Worm (Caenorhabditis elegans): Measurements from ENCODE around the gene srsx-32.

ce11 chrV:7022981-7023380 lies 5.8 kb downstream of the srsx-32 start:
- TF ChIP-seq aptf-3 (GFP tag; IDR thresholded peaks at IDR 0.05) = no peak
- TF ChIP-seq hlh-12 (tag; optimal IDR thresholded peaks at IDR 0.05) = no peak
- TF ChIP-seq nhr-90 (tag; optimal IDR thresholded peaks at IDR 0.05) = no peak
- TF ChIP-seq ztf-26 (tag; optimal IDR thresholded peaks at IDR 0.05) = no peak
- TF ChIP-seq lsl-1 (GFP tag; optimal IDR thresholded peaks at IDR 0.05) = no peak
- TF ChIP-seq cebp-2 (GFP tag; IDR thresholded peaks at IDR 0.05) = no peak
- TF ChIP-seq unc-62 (GFP tag; optimal IDR thresholded peaks at IDR 0.05) = no peak
- TF ChIP-seq zfh-2 (GFP tag; conservative IDR thresholded peaks at IDR 0.05) = no peak
- no peak for TF ChIP-seq mxl-1 (tag; optimal IDR thresholded peaks at IDR 0.05)
- no peak for TF ChIP-seq die-1 (tag; optimal IDR thresholded peaks at IDR 0.05)
- TF ChIP-seq ama-1 (optimal IDR thresholded peaks at IDR 0.05) = no peak
- TF ChIP-seq ama-1 (GFP tag; optimal IDR thresholded peaks at IDR 0.05) = no peak
- no peak for TF ChIP-seq snpc-1.3 (tag; optimal IDR thresholded peaks at IDR 0.05; ENCODE audit: insufficient read depth)
- no peak for TF ChIP-seq sptf-2 (GFP tag; optimal IDR thresholded peaks at IDR 0.05)
